Worm (Caenorhabditis elegans) whole organism, L4/young adult: Measurements from ENCODE around the gene W03D2.9.

Source experiments
- W03F9.2 ChIP-seq: fragments of 150-350 bp; optimal IDR thresholded peaks from 2 replicates; lab custom pipeline; 2014; ENCODE audit warnings: missing biosample characterization, missing genetic modification characterization
- dao-5 ChIP-seq: sonication (generic microtip); optimal IDR thresholded peaks from 2 replicates; lab custom pipeline; 2016; ENCODE audit warnings: missing genotype, missing genetic modification characterization, moderate library complexity, missing compliant biosample characterization
- him-1 ChIP-seq: sonication (generic microtip); optimal IDR thresholded peaks from 2 replicates; lab custom pipeline; 2016; ENCODE audit warnings: missing genotype, missing genetic modification reagents, missing genetic modification characterization, missing compliant biosample characterization

ce11 chrIV:4029288-4029687 is 45.2 kb downstream of the W03D2.9 start:
- TF ChIP-seq him-1: no peak
- no peak for TF ChIP-seq W03F9.2 (tag; lab: Kevin White, UChicago)
- TF ChIP-seq dao-5: no peak
